Worm (Caenorhabditis elegans) whole organism, L3 larva: ENCODE measurements around the gene srz-99.

Experiments used
- fkh-10 ChIP-seq: sonication (generic microtip); optimal IDR thresholded peaks from 2 replicates; lab custom pipeline; 2017; ENCODE audit warnings: missing biosample characterization, missing genetic modification reagents, missing genetic modification characterization
- nhr-11 ChIP-seq: fragments of 150-350 bp; optimal IDR thresholded peaks from 2 replicates; lab custom pipeline; 2014; ENCODE audit warnings: missing biosample characterization, missing genetic modification characterization

DNA sequence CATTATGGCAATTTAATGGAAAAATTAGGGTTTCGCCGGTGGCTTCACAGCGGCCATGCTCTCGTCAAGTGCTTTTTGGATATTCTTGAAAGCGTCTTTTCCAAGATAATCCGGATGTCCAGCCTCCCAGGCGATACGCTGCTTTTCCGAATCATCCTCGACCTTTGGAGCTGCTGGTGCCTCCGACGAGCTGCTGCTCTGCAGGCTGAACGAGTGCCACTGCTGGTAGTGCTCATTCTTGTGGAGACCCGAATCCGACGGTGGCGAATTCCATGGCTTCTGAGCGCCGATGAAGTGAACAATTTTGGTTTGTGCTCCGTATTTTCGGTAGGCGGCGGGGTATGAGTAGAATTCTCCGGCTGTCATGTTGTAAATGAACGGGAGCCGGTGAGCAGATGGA lies 15.2 kb downstream of the srz-99 start:
- TF ChIP-seq nhr-11 (tag; lab: Kevin White, UChicago): no peak
- TF ChIP-seq fkh-10: no peak
